Worm (Caenorhabditis elegans): ENCODE measurements around the gene set-22.
A peak's percentile ranks its signal among the peaks of the same experiment; 100 is the strongest.

Gene set-22

DNA sequence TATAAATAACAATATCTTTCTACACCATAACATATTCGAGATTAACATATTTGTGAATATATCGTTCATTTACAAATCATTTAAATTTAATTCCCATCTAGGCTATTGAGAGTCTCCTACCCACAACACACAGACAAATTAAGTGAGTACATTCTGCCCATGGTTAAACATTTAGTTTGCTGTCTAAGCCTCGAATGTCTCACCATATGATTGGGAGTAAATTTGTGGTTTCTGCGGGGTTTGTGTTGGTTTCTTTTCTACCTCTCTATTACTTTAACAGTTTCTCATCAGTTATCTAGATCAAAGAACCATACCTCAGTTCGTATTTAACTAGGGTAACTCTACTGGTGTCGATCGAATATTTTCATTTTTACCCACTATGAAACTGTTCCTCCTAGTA is 38.3 kb upstream of the set-22 start, which contains the start of gene ugt-2:
ugt-2 (plus strand) TSS at position 371 of the 400 bp plus-strand sequence.
- TF ChIP-seq lsy-12 (tag; optimal IDR thresholded peaks at IDR 0.05), result no peak
- TF ChIP-seq lin-39 (tag; optimal IDR thresholded peaks at IDR 0.05), result no peak
- no peak for TF ChIP-seq nhr-77 (tag; optimal IDR thresholded peaks at IDR 0.05)
- TF ChIP-seq egl-27 (tag; optimal IDR thresholded peaks at IDR 0.05), result no peak
- TF ChIP-seq eor-1 (tag; optimal IDR thresholded peaks at IDR 0.05), result no peak
- TF ChIP-seq skn-1 (tag; optimal IDR thresholded peaks at IDR 0.05), result no peak
- TF ChIP-seq pha-4 (tag; optimal IDR thresholded peaks at IDR 0.05), result peak; percentile 9
- no peak for TF ChIP-seq hmg-11 (tag; optimal IDR thresholded peaks at IDR 0.05)
- no peak for TF ChIP-seq lin-15B (tag; optimal IDR thresholded peaks at IDR 0.05)
- TF ChIP-seq nhr-67 (tag; optimal IDR thresholded peaks at IDR 0.05), result no peak
- no peak for TF ChIP-seq elt-1 (tag; optimal IDR thresholded peaks at IDR 0.05)
- TF ChIP-seq egl-5 (tag; optimal IDR thresholded peaks at IDR 0.05), result no peak
- TF ChIP-seq ceh-82 (tag; optimal IDR thresholded peaks at IDR 0.05), result no peak
- no peak for TF ChIP-seq ceh-28 (tag; optimal IDR thresholded peaks at IDR 0.05)
- no peak for TF ChIP-seq sea-2 (GFP tag; optimal IDR thresholded peaks at IDR 0.05)
- no peak for TF ChIP-seq fkh-2 (tag; optimal IDR thresholded peaks at IDR 0.05)
- peak; percentile 62 for TF ChIP-seq elt-2 (tag; optimal IDR thresholded peaks at IDR 0.05)
- TF ChIP-seq mml-1 (tag; optimal IDR thresholded peaks at IDR 0.05), result no peak
- TF ChIP-seq unc-62 (GFP tag; optimal IDR thresholded peaks at IDR 0.05), result no peak
- TF ChIP-seq nhr-43 (tag; optimal IDR thresholded peaks at IDR 0.05; ENCODE audit: poor library complexity, severe bottlenecking), result no peak
- no peak for TF ChIP-seq nhr-237 (tag; optimal IDR thresholded peaks at IDR 0.05)
- no peak for TF ChIP-seq tbx-2 (tag; optimal IDR thresholded peaks at IDR 0.05)
- TF ChIP-seq pqm-1 (tag; optimal IDR thresholded peaks at IDR 0.05), result peak; percentile 60
- no peak for TF ChIP-seq fkh-10 (GFP tag; optimal IDR thresholded peaks at IDR 0.05)
- no peak for TF ChIP-seq nfya-1 (tag; optimal IDR thresholded peaks at IDR 0.05; ENCODE audit: insufficient read depth)
- TF ChIP-seq ztf-11 (tag; optimal IDR thresholded peaks at IDR 0.05), result no peak

DNA sequence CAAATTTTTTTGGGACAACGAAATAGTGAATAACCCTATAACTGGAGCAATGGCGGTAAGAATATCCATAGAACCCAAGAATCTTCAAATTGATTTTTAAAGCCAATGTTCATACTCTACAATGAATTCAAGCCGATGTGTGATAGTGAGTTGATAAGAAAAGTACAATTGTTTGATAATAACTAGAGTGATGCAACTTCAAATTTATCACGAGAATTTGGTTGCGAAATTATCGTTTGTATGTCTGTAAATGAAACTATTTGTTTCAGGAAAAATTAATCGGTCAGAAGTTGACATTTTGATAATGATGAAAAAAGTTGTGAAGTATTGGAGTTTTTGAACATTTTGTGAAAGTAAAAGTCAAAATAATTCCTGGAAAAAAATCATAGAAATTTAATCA is 37.4 kb upstream of the set-22 start:
- TF ChIP-seq unc-62 (GFP tag; optimal IDR thresholded peaks at IDR 0.05), result no peak
- TF ChIP-seq nhr-25 (tag; optimal IDR thresholded peaks at IDR 0.05), result no peak
- peak; percentile 14 for TF ChIP-seq jun-1 (tag; optimal IDR thresholded peaks at IDR 0.05)
- no peak for TF ChIP-seq mml-1 (tag; optimal IDR thresholded peaks at IDR 0.05)
- TF ChIP-seq elt-1 (tag; optimal IDR thresholded peaks at IDR 0.05), result no peak
- no peak for TF ChIP-seq sea-2 (GFP tag; optimal IDR thresholded peaks at IDR 0.05)
- TF ChIP-seq egl-5 (tag; optimal IDR thresholded peaks at IDR 0.05), result no peak
- TF ChIP-seq fos-1 (tag; optimal IDR thresholded peaks at IDR 0.05), result no peak
- no peak for TF ChIP-seq snpc-4 (tag; optimal IDR thresholded peaks at IDR 0.05)
- TF ChIP-seq ztf-11 (tag; optimal IDR thresholded peaks at IDR 0.05), result no peak
- no peak for TF ChIP-seq eor-1 (tag; optimal IDR thresholded peaks at IDR 0.05)
- no peak for TF ChIP-seq ceh-28 (tag; optimal IDR thresholded peaks at IDR 0.05)
- TF ChIP-seq tbx-2 (tag; optimal IDR thresholded peaks at IDR 0.05), result no peak
- TF ChIP-seq pha-4 (tag; optimal IDR thresholded peaks at IDR 0.05), result peak; percentile 53
- TF ChIP-seq egl-27 (tag; optimal IDR thresholded peaks at IDR 0.05), result no peak
- TF ChIP-seq pqm-1 (tag; optimal IDR thresholded peaks at IDR 0.05), result peak; percentile 80
- no peak for TF ChIP-seq fkh-10 (GFP tag; optimal IDR thresholded peaks at IDR 0.05)
- peak; percentile 96 for TF ChIP-seq elt-2 (tag; optimal IDR thresholded peaks at IDR 0.05)

DNA sequence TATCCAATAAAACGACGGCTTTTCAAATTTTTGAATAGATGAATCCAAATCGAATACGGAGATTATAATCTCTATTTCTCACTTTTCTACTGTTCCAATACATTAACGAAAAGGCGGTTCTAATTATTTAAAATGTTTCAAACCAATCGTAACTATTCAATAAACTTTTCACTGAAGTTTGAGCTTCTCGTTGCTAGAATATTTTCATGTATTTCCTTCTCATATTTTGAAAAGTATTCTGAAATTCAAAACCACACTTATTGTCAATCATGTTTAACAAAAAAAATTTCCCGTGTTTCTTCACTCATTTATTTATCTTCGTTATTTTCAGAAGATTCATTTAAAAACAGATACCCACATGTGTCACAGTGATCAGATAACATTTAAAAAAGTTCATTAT is 33.9 kb upstream of the set-22 start, which contains the start of gene F15H10.8:
F15H10.8 (minus strand) TSS at position 101 of the 400 bp plus-strand sequence.
- TF ChIP-seq tbx-2 (tag; optimal IDR thresholded peaks at IDR 0.05), result no peak
- no peak for TF ChIP-seq nhr-28 (tag; optimal IDR thresholded peaks at IDR 0.05)
- TF ChIP-seq nhr-25 (tag; optimal IDR thresholded peaks at IDR 0.05), result no peak
- no peak for TF ChIP-seq nfya-1 (tag; optimal IDR thresholded peaks at IDR 0.05; ENCODE audit: insufficient read depth)
- TF ChIP-seq fkh-10 (GFP tag; optimal IDR thresholded peaks at IDR 0.05), result no peak

DNA sequence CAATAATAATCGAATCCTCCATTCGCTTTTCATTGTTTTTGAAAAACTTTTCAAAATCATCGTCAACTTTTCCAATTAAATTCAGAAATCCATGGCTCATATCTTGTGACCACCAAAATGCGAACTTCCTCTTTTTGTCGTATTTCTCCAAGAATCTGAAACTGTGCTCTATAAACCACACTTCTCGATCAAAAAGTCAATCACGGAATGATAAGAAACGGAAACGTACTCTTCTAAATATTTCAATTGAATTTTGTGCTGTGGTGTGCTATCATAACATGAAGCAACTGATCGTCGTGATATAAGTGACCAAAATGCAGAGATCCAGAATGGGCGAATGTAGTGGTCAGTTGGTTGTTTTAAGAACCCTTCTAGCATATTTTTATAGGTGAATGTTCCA is 32.0 kb upstream of the set-22 start:
- TF ChIP-seq pha-4 (tag; optimal IDR thresholded peaks at IDR 0.05), result no peak

DNA sequence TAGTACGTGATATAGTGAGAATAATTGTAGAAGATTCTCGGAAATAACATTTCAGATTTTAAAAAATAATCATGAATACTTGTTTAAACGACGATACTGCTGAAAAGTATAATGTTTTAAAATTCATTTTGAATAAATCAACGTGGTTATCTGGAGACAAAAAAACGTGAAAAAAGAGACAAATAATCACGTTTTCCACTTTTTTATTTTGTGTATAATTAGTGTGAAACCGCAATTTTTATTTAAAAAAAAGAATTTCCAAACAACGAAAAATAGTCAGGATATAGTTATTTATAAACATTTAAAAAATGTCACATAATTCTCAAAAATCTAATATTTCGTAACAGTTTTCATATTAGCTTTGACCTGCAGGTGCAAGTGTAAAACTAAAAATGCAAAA is 30.4 kb upstream of the set-22 start, which contains the start of gene F15H10.7:
F15H10.7 (minus strand) TSS at position 101 of the 400 bp plus-strand sequence.
- no peak for TF ChIP-seq egl-5 (tag; optimal IDR thresholded peaks at IDR 0.05)
- TF ChIP-seq ceh-16 (tag; optimal IDR thresholded peaks at IDR 0.05), result no peak

All from whole organism, L3 larva.